Fruit fly (Drosophila melanogaster) whole organism, wandering third instar larva: ENCODE measurements around the gene CG4613.

Source experiments
- Abd-B ChIP-seq: fragments of >200 bp; optimal IDR thresholded peaks from 2 replicates; lab custom pipeline; 2017; ENCODE audit warnings: missing biosample characterization, missing genetic modification characterization
- CG32264 ChIP-seq: fragments of 200-800 bp; sonication (Bioruptor generic); optimal IDR thresholded peaks from 2 replicates; lab custom pipeline; 2016; ENCODE audit warnings: missing biosample characterization, missing genetic modification characterization
- CG9705 ChIP-seq: fragments of 200-800 bp; sonication (Bioruptor generic); optimal IDR thresholded peaks from 2 replicates; lab custom pipeline; 2018; ENCODE audit warnings: missing biosample characterization, mild to moderate bottlenecking, missing genetic modification characterization
- CrebA ChIP-seq: fragments of 200-800 bp; sonication (Bioruptor generic); optimal IDR thresholded peaks from 2 replicates; lab custom pipeline; 2016; ENCODE audit warnings: missing biosample characterization, mild to moderate bottlenecking, missing genetic modification characterization, borderline replicate concordance
- Dfd ChIP-seq: fragments of >200 bp; optimal IDR thresholded peaks from 2 replicates; lab custom pipeline; 2017; ENCODE audit warnings: missing biosample characterization, missing genetic modification characterization
- Dif ChIP-seq: fragments of 200-275, 200-300 bp; sonication (Bioruptor generic); optimal IDR thresholded peaks from 2 replicates; lab custom pipeline; 2018; ENCODE audit warnings: missing biosample characterization, missing genetic modification characterization; ENCODE audit not compliant: partially characterized antibody
- GATAd ChIP-seq: sonication (Bioruptor generic); optimal IDR thresholded peaks from 2 replicates; lab custom pipeline; 2016; ENCODE audit warnings: missing biosample characterization, missing genetic modification characterization
- HLH106 ChIP-seq: fragments of 200-800 bp; optimal IDR thresholded peaks from 3 replicates; lab custom pipeline; 2019; ENCODE audit warnings: missing biosample characterization, mild to moderate bottlenecking, missing genetic modification characterization, moderate library complexity
- Hnf4 ChIP-seq: fragments of 200-800 bp; sonication (Bioruptor generic); optimal IDR thresholded peaks from 2 replicates; lab custom pipeline; 2016; ENCODE audit warnings: missing biosample characterization, mild to moderate bottlenecking, missing genetic modification characterization
- Hr78 ChIP-seq: fragments of >200 bp; optimal IDR thresholded peaks from 2 replicates; lab custom pipeline; 2017; ENCODE audit warnings: missing biosample characterization, missing genetic modification characterization
- Hr83 ChIP-seq: fragments of 200-300 bp; sonication (Bioruptor generic); optimal IDR thresholded peaks from 2 replicates; lab custom pipeline; 2016; ENCODE audit warnings: missing biosample characterization, mild to moderate bottlenecking, missing genetic modification characterization, moderate library complexity; ENCODE audit not compliant: poor library complexity, severe bottlenecking
- Jra ChIP-seq: sonication (Bioruptor generic); optimal IDR thresholded peaks from 2 replicates; lab custom pipeline; 2016; ENCODE audit warnings: missing biosample characterization, missing genetic modification characterization
- Mio ChIP-seq: sonication (Bioruptor generic); optimal IDR thresholded peaks from 2 replicates; lab custom pipeline; 2016; ENCODE audit warnings: missing biosample characterization, missing genetic modification characterization
- Myc ChIP-seq: fragments of >200 bp; optimal IDR thresholded peaks from 2 replicates; lab custom pipeline; 2017
- N ChIP-seq: fragments of >200 bp; optimal IDR thresholded peaks from 2 replicates; lab custom pipeline; 2018; ENCODE audit warnings: missing biosample characterization, missing external identifiers, missing genetic modification characterization
- OdsH ChIP-seq: fragments of 200-800 bp; sonication (Bioruptor generic); optimal IDR thresholded peaks from 2 replicates; lab custom pipeline; 2016; ENCODE audit warnings: missing biosample characterization, mild to moderate bottlenecking, missing genetic modification characterization
- Rel ChIP-seq, 2 experiments: fragments of 200-800 bp; sonication (Bioruptor generic) in 1 of 2; optimal IDR thresholded peaks; 2 replicates in 1 of 2; 3 replicates in 1 of 2; lab custom pipeline; 2016 to 2019; ENCODE audit warnings: mild to moderate bottlenecking in 2 of 2, missing biosample characterization in 2 of 2, missing genetic modification characterization in 2 of 2, moderate library complexity in 1 of 2
- Sp1 ChIP-seq: fragments of 200-800 bp; sonication (Bioruptor generic); optimal IDR thresholded peaks from 3 replicates; lab custom pipeline; 2019; ENCODE audit warnings: missing biosample characterization, mild to moderate bottlenecking, missing genetic modification characterization, moderate library complexity
- Vsx2 ChIP-seq: fragments of 200-300, 225-300 bp; sonication (Bioruptor generic); optimal IDR thresholded peaks from 2 replicates; lab custom pipeline; 2018; ENCODE audit warnings: missing biosample characterization, missing genetic modification characterization; ENCODE audit not compliant: partially characterized antibody
- br ChIP-seq: fragments of 200-800 bp; sonication (Bioruptor generic); optimal IDR thresholded peaks from 2 replicates; lab custom pipeline; 2016; ENCODE audit warnings: missing biosample characterization, missing genetic modification characterization
- brk ChIP-seq: fragments of 200-800 bp; sonication (Bioruptor generic); optimal IDR thresholded peaks from 2 replicates; lab custom pipeline; 2016; ENCODE audit warnings: missing biosample characterization, mild to moderate bottlenecking, missing genetic modification characterization
- dl ChIP-seq, 2 experiments: fragments of 175-275, 200-275 bp in 1 of 2; fragments of 200-275 bp in 1 of 2; sonication (Bioruptor generic); optimal IDR thresholded peaks; lab custom pipeline; 2018; ENCODE audit warnings: mild to moderate bottlenecking in 2 of 2, missing biosample characterization in 2 of 2, missing genetic modification characterization in 2 of 2, moderate library complexity in 2 of 2; ENCODE audit not compliant: partially characterized antibody in 2 of 2, insufficient read depth in 1 of 2
- dmrt93B ChIP-seq: fragments of 200-800 bp; sonication (Bioruptor generic); optimal IDR thresholded peaks from 2 replicates; lab custom pipeline; 2018; ENCODE audit warnings: missing biosample characterization, mild to moderate bottlenecking, missing genetic modification characterization
- dsf ChIP-seq: sonication (Bioruptor generic); optimal IDR thresholded peaks from 2 replicates; lab custom pipeline; 2016; ENCODE audit warnings: missing biosample characterization, missing genetic modification characterization, borderline replicate concordance
- ey ChIP-seq: fragments of 200-800 bp; sonication (Bioruptor generic); optimal IDR thresholded peaks from 2 replicates; lab custom pipeline; 2016; ENCODE audit warnings: missing biosample characterization, missing genetic modification characterization
- foxo ChIP-seq, 2 experiments: fragments of 200-800 bp; sonication (Bioruptor generic); optimal IDR thresholded peaks; 2 replicates in 1 of 2; 3 replicates in 1 of 2; lab custom pipeline; 2016 to 2017; ENCODE audit warnings: missing biosample characterization in 2 of 2, missing genetic modification characterization in 2 of 2
- fru ChIP-seq: fragments of 200-800 bp; sonication (Bioruptor generic); optimal IDR thresholded peaks from 3 replicates; lab custom pipeline; 2016; ENCODE audit warnings: missing biosample characterization, mild to moderate bottlenecking, missing genetic modification characterization
- h ChIP-seq: fragments of 200-800 bp; sonication (Bioruptor generic); optimal IDR thresholded peaks from 3 replicates; lab custom pipeline; 2016; ENCODE audit warnings: missing biosample characterization, mild to moderate bottlenecking, missing genetic modification characterization
- jim ChIP-seq: fragments of 175-275, 200-325 bp; sonication (Bioruptor generic); optimal IDR thresholded peaks from 2 replicates; lab custom pipeline; 2016; ENCODE audit warnings: missing biosample characterization, mild to moderate bottlenecking, missing genetic modification characterization
- lola ChIP-seq: fragments of >200 bp; optimal IDR thresholded peaks from 2 replicates; lab custom pipeline; 2017; ENCODE audit warnings: missing biosample characterization, missing genetic modification characterization
- pan ChIP-seq: fragments of >200 bp; optimal IDR thresholded peaks from 2 replicates; lab custom pipeline; 2017
- psq ChIP-seq: fragments of 200-800 bp; sonication (Bioruptor generic); optimal IDR thresholded peaks from 3 replicates; lab custom pipeline; 2017; ENCODE audit warnings: missing biosample characterization, mild to moderate bottlenecking, missing genetic modification characterization, moderate library complexity
- rgr ChIP-seq: fragments of 200-800 bp; sonication (Bioruptor generic); optimal IDR thresholded peaks from 3 replicates; lab custom pipeline; 2016; ENCODE audit warnings: missing biosample characterization, mild to moderate bottlenecking, missing genetic modification characterization
- sage ChIP-seq: fragments of 200-800 bp; sonication (Bioruptor generic); optimal IDR thresholded peaks from 2 replicates; lab custom pipeline; 2016; ENCODE audit warnings: missing biosample characterization, mild to moderate bottlenecking, missing genetic modification characterization
- sv ChIP-seq: fragments of 200-800 bp; sonication (Bioruptor generic); optimal IDR thresholded peaks from 3 replicates; lab custom pipeline; 2016; ENCODE audit warnings: missing biosample characterization, missing genetic modification characterization
- tai ChIP-seq: sonication (Bioruptor generic); optimal IDR thresholded peaks from 2 replicates; lab custom pipeline; 2016; ENCODE audit warnings: missing biosample characterization, missing genetic modification characterization
- usp ChIP-seq: fragments of >200 bp; optimal IDR thresholded peaks from 2 replicates; lab custom pipeline; 2017; ENCODE audit warnings: missing biosample characterization, missing genetic modification characterization
- woc ChIP-seq: sonication (Bioruptor generic); optimal IDR thresholded peaks from 2 replicates; lab custom pipeline; 2016; ENCODE audit warnings: missing biosample characterization, mild to moderate bottlenecking, missing genetic modification characterization

Gene CG4613

dm6 chr3L:14552041-14552924, 30.8 kb upstream of the CG4613 start:
- no peak for TF ChIP-seq GATAd (GFP tag; lab: Kevin White, UChicago)
- TF ChIP-seq usp (GFP tag; lab: Kevin White, UChicago): no peak

DNA sequence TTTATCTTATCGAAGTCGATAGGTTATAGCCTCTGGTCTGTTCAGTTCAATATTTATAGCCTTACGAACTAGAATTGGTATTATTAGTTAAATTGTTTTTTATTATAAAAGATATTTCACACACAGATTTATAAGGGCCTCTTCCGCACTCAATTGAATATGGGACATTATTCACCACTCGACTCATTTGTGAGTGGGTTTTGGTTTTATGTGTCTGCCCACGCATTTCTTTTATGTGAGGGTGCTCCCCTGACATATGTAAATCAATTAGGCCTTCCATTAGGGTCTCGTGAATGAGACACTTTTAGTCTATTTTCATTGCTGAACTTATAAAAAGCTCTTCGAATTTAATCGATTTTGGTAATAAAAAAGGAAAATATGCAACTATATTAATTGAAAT, 30.1 kb upstream of the CG4613 start:
- TF ChIP-seq ey (GFP tag; lab: Kevin White, UChicago) (no peak), jim (GFP tag; lab: Kevin White, UChicago) (no peak), Abd-B (GFP tag; lab: Kevin White, UChicago) (no peak), N (GFP tag; lab: Kevin White, UChicago) (no peak), Jra (GFP tag; lab: Kevin White, UChicago) (no peak), pan (lab: Kevin White, UChicago) (no peak), Hr78 (GFP tag; lab: Kevin White, UChicago) (no peak), Hr83 (no peak), h (no peak), usp (GFP tag; lab: Kevin White, UChicago) (no peak), foxo (GFP tag; optimal IDR thresholded peaks at IDR 0.05; lab: Kevin White, UChicago) (no peak), CrebA (GFP tag; lab: Kevin White, UChicago) (no peak), Myc (lab: Kevin White, UChicago) (no peak), Dfd (GFP tag; lab: Kevin White, UChicago) (no peak), sage (GFP tag; lab: Kevin White, UChicago) (no peak), lola (GFP tag; lab: Kevin White, UChicago) (no peak), GATAd (GFP tag; lab: Kevin White, UChicago) (no peak), psq (GFP tag; lab: Kevin White, UChicago) (no peak), Sp1 (GFP tag; lab: Kevin White, UChicago) (no peak), Hnf4 (GFP tag; lab: Kevin White, UChicago) (no peak)

DNA sequence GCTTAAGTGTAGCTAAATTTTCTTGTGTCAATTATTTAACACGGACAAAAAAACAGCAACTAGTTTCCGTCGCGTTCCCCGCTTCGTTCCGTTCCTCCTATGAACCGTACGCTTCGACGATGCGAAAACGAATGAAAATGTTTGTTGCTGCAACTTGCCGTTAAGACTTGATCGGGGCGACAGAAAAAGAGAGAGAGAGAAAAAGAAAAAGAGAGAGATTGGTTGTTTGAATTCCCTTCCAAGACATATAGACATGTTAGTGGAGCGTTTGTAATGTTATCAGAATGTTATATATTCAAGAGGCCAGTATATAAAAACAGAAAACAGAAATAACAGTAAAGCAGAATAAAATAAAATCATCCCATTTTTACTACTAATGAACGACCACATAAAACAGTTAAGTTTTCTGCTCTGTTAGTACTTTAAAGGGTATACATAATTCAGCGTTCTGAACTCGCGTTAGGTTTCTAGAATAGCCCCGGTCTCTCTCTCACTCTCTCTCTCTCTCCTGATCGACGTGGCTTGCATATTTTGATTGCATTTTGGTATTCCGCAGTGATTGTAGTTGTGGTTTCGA, 29.4 kb upstream of the CG4613 start, which contains the start of gene Gbs-70E:
Gene Gbs-70E, minus strand, starts transcription at position 137 of the 577 bp plus-strand sequence.
- peak; percentile 87 to 97 for TF ChIP-seq foxo (GFP tag; optimal IDR thresholded peaks at IDR 0.05; lab: Kevin White, UChicago)
- peak; percentile 9 for TF ChIP-seq GATAd (GFP tag; lab: Kevin White, UChicago)
- TF ChIP-seq Vsx2 (GFP tag; lab: Kevin White, UChicago): peak; percentile 51
- no peak for TF ChIP-seq Myc (lab: Kevin White, UChicago)
- peak; percentile 95 for TF ChIP-seq br (GFP tag; lab: Kevin White, UChicago)
- TF ChIP-seq OdsH (GFP tag; lab: Kevin White, UChicago): peak; percentile 97
- no peak for TF ChIP-seq pan (lab: Kevin White, UChicago)
- TF ChIP-seq woc (GFP tag; lab: Kevin White, UChicago): peak; percentile 99
- peak; percentile 69 for TF ChIP-seq sage (GFP tag; lab: Kevin White, UChicago)
- TF ChIP-seq usp (GFP tag; lab: Kevin White, UChicago): no peak
- peak; percentile 95 for TF ChIP-seq Hnf4 (GFP tag; lab: Kevin White, UChicago)
- TF ChIP-seq CrebA (GFP tag; lab: Kevin White, UChicago): peak; percentile 68
- peak; percentile 92 for TF ChIP-seq psq (GFP tag; lab: Kevin White, UChicago)
- TF ChIP-seq jim (GFP tag; lab: Kevin White, UChicago): no peak
- peak in 1 of 2 experiments; percentile 44 for TF ChIP-seq dl (GFP tag; optimal IDR thresholded peaks at IDR 0.05; lab: Kevin White, UChicago; ENCODE audit: insufficient read depth in 1 of 2, partially characterized antibody in 2 of 2)
- peak; percentile 78 for TF ChIP-seq tai
- peak; percentile 94 for TF ChIP-seq brk (GFP tag; lab: Kevin White, UChicago)
- peak; percentile 69 for TF ChIP-seq Hr83
- peak; percentile 95 for TF ChIP-seq ey (GFP tag; lab: Kevin White, UChicago)
- peak; percentile 96 for TF ChIP-seq Sp1 (GFP tag; lab: Kevin White, UChicago)
- peak; percentile 97 for TF ChIP-seq fru (GFP tag; lab: Kevin White, UChicago)
- TF ChIP-seq Dif (GFP tag; lab: Kevin White, UChicago): peak; percentile 55
- TF ChIP-seq dmrt93B: peak; percentile 76
- TF ChIP-seq HLH106 (tag; lab: Kevin White, UChicago): peak; percentile 94
- TF ChIP-seq lola (GFP tag; lab: Kevin White, UChicago): no peak
- peak; percentile 94 for TF ChIP-seq Jra (GFP tag; lab: Kevin White, UChicago)
- no peak for TF ChIP-seq N (GFP tag; lab: Kevin White, UChicago)
- TF ChIP-seq dsf (GFP tag; lab: Kevin White, UChicago): peak; percentile 76
- TF ChIP-seq Mio: peak; percentile 44
- TF ChIP-seq CG32264 (GFP tag; lab: Kevin White, UChicago): peak; percentile 81
- TF ChIP-seq Abd-B (GFP tag; lab: Kevin White, UChicago): no peak
- TF ChIP-seq Rel (GFP tag; optimal IDR thresholded peaks at IDR 0.05; lab: Kevin White, UChicago): peak; percentile 71
- TF ChIP-seq Rel (tag; optimal IDR thresholded peaks at IDR 0.05; lab: Kevin White, UChicago): peak; percentile 85
- TF ChIP-seq Hr78 (GFP tag; lab: Kevin White, UChicago): no peak
- no peak for TF ChIP-seq Dfd (GFP tag; lab: Kevin White, UChicago)
- TF ChIP-seq h: peak; percentile 97
- TF ChIP-seq rgr (GFP tag; lab: Kevin White, UChicago): peak; percentile 96
- peak; percentile 91 for TF ChIP-seq sv (GFP tag; lab: Kevin White, UChicago)
- peak; percentile 87 for TF ChIP-seq CG9705 (GFP tag; lab: Kevin White, UChicago)
